Worm (Caenorhabditis elegans) whole organism, L4 larva: ENCODE measurements around the gene lelo-1.
A peak's percentile ranks its signal among the peaks of the same experiment; 100 is the strongest.

Experiments
- D1046.2 ChIP-seq: fragments of 200-800 bp; sonication (Bioruptor generic); IDR thresholded peaks from 2 replicates; pipeline ENCODE4 v1.3.6; 2022; ENCODE audit warnings: missing genetic modification characterization, missing compliant biosample characterization
- F10B5.3 ChIP-seq: sonication (generic microtip); optimal IDR thresholded peaks from 2 replicates; lab custom pipeline; 2016; ENCODE audit warnings: mild to moderate bottlenecking, missing genetic modification characterization, missing compliant biosample characterization
- F26F4.8 ChIP-seq: fragments of 200-800 bp; sonication (Bioruptor generic); conservative IDR thresholded peaks from 2 replicates; pipeline ENCODE4 v1.3.6; 2022; ENCODE audit warnings: missing genetic modification characterization, missing compliant biosample characterization
- F49E8.2 ChIP-seq: sonication (generic microtip); optimal IDR thresholded peaks from 2 replicates; lab custom pipeline; 2016; ENCODE audit warnings: missing compliant biosample characterization, mild to moderate bottlenecking, missing genetic modification characterization, borderline replicate concordance
- Y75B8A.6 ChIP-seq: fragments of 200-800 bp; sonication (Bioruptor generic); IDR thresholded peaks from 2 replicates; pipeline ENCODE4 v1.3.6; 2022; ENCODE audit warnings: missing genetic modification reagents, missing genetic modification characterization, missing compliant biosample characterization
- aha-1 ChIP-seq: fragments of 150-350 bp; peaks from one replicate; lab custom pipeline; 2014; ENCODE audit warnings: missing biosample characterization, missing genetic modification characterization
- aly-2 ChIP-seq: sonication (generic microtip); optimal IDR thresholded peaks from 2 replicates; lab custom pipeline; 2018; ENCODE audit warnings: missing biosample characterization, missing genetic modification characterization
- ceh-20 ChIP-seq: fragments of 200-800 bp; sonication (Bioruptor generic); IDR thresholded peaks from 2 replicates; pipeline ENCODE4 v1.3.6; 2022; ENCODE audit warnings: missing genetic modification reagents, missing genetic modification characterization, missing compliant biosample characterization
- ceh-44 ChIP-seq: fragments of 200-800 bp; sonication (Bioruptor generic); IDR thresholded peaks from 2 replicates; pipeline ENCODE4 v1.3.6; 2022; ENCODE audit warnings: missing genetic modification reagents, missing genetic modification characterization, missing compliant biosample characterization
- ceh-82 ChIP-seq: sonication (generic microtip); optimal IDR thresholded peaks from 2 replicates; lab custom pipeline; 2017; ENCODE audit warnings: missing biosample characterization, missing genetic modification characterization
- cey-2 ChIP-seq: sonication (generic microtip); optimal IDR thresholded peaks from 3 replicates; lab custom pipeline; 2017; ENCODE audit warnings: missing genetic modification characterization, mild to moderate bottlenecking, missing compliant biosample characterization, antibody characterized with exemption, borderline replicate concordance; ENCODE audit not compliant: insufficient read depth
- ctbp-1 ChIP-seq: fragments of 200-800 bp; sonication (Bioruptor generic); IDR thresholded peaks from 2 replicates; pipeline ENCODE4 v1.3.6; 2022; ENCODE audit warnings: missing genetic modification reagents, missing genetic modification characterization, missing compliant biosample characterization
- daf-12 ChIP-seq: fragments of 150-350 bp; optimal IDR thresholded peaks from 2 replicates; lab custom pipeline; 2014; ENCODE audit warnings: missing biosample characterization, missing genetic modification reagents, missing genetic modification characterization
- daf-19 ChIP-seq: fragments of 200-800 bp; sonication (Bioruptor generic); conservative IDR thresholded peaks from 2 replicates; pipeline ENCODE4 v1.3.6; 2022; ENCODE audit warnings: missing genetic modification characterization, missing compliant biosample characterization
- dmd-6 ChIP-seq: fragments of 200-800 bp; sonication (Bioruptor generic); IDR thresholded peaks from 2 replicates; pipeline ENCODE4 v1.3.6; 2022; ENCODE audit warnings: missing genetic modification reagents, missing genetic modification characterization, missing compliant biosample characterization
- dmd-8 ChIP-seq: fragments of 200-800 bp; sonication (Bioruptor generic); IDR thresholded peaks from 2 replicates; pipeline ENCODE4 v1.3.6; 2022; ENCODE audit warnings: missing genetic modification characterization, missing compliant biosample characterization
- egl-43 ChIP-seq: fragments of 200-800 bp; sonication (Bioruptor generic); IDR thresholded peaks from 2 replicates; pipeline ENCODE4 v1.3.6; 2022; ENCODE audit warnings: missing genetic modification reagents, missing genetic modification characterization, missing compliant biosample characterization
- hif-1 ChIP-seq, 2 experiments: sonication (generic microtip); optimal IDR thresholded peaks; 2 replicates each; lab custom pipeline; 2016 to 2017; ENCODE audit warnings: missing compliant biosample characterization in 2 of 2, missing genetic modification characterization in 2 of 2, missing genetic modification reagents in 2 of 2, missing genotype in 2 of 2, mild to moderate bottlenecking in 1 of 2
- hlh-30 ChIP-seq: sonication (generic microtip); optimal IDR thresholded peaks from 2 replicates; lab custom pipeline; 2017; ENCODE audit warnings: antibody characterized with exemption, mild to moderate bottlenecking, missing genetic modification characterization, missing compliant biosample characterization; ENCODE audit not compliant: insufficient read depth
- jun-1 ChIP-seq: fragments of 150-350 bp; optimal IDR thresholded peaks from 2 replicates; lab custom pipeline; 2014; ENCODE audit warnings: missing biosample characterization, missing genetic modification reagents, missing genetic modification characterization
- lim-7 ChIP-seq: fragments of 200-800 bp; sonication (Bioruptor generic); IDR thresholded peaks from 2 replicates; pipeline ENCODE4 v1.3.6; 2022; ENCODE audit warnings: missing genetic modification characterization, missing compliant biosample characterization
- lin-15B ChIP-seq: fragments of 150-350 bp; sonication (generic microtip); optimal IDR thresholded peaks from 3 replicates; lab custom pipeline; 2014; ENCODE audit warnings: missing biosample characterization, missing genetic modification characterization
- lin-38 ChIP-seq: fragments of 200-800 bp; sonication (Bioruptor generic); IDR thresholded peaks from 2 replicates; pipeline ENCODE4 v1.3.6; 2022; ENCODE audit warnings: missing genetic modification reagents, missing genetic modification characterization, missing compliant biosample characterization
- lin-39 ChIP-seq: fragments of 150-350 bp; optimal IDR thresholded peaks from 2 replicates; lab custom pipeline; 2014; ENCODE audit warnings: missing biosample characterization, missing genetic modification reagents, missing genetic modification characterization
- lir-3 ChIP-seq: sonication (generic microtip); optimal IDR thresholded peaks from 2 replicates; lab custom pipeline; 2016; ENCODE audit warnings: mild to moderate bottlenecking, missing genetic modification characterization, missing compliant biosample characterization
- lsy-2 ChIP-seq, 2 experiments: fragments of 150-350 bp in 1 of 2; sonication (generic microtip) in 1 of 2; optimal IDR thresholded peaks; 2 replicates each; lab custom pipeline; 2014 to 2017; ENCODE audit warnings: missing biosample characterization in 2 of 2, missing genetic modification characterization in 2 of 2
- madf-5 ChIP-seq, 2 experiments: fragments of 200-800 bp; sonication (Bioruptor generic); IDR thresholded peaks; 2 replicates each; pipeline ENCODE4 v1.3.6; 2022; ENCODE audit warnings: missing compliant biosample characterization in 2 of 2, missing genetic modification characterization in 2 of 2
- mdt-29 ChIP-seq: fragments of 200-800 bp; sonication (Bioruptor generic); IDR thresholded peaks from 2 replicates; pipeline ENCODE4 v1.3.6; 2022; ENCODE audit warnings: missing genetic modification reagents, missing genetic modification characterization, missing compliant biosample characterization
- mes-2 ChIP-seq: sonication (generic microtip); optimal IDR thresholded peaks from 2 replicates; lab custom pipeline; 2016; ENCODE audit warnings: missing genotype, mild to moderate bottlenecking, missing genetic modification characterization, missing compliant biosample characterization; ENCODE audit not compliant: poor library complexity, severe bottlenecking
- mxl-2 ChIP-seq: fragments of 200-800 bp; sonication (Bioruptor generic); conservative IDR thresholded peaks from 2 replicates; pipeline ENCODE4 v1.3.6; 2022; ENCODE audit warnings: missing genetic modification reagents, missing genetic modification characterization, missing compliant biosample characterization
- nhr-102 ChIP-seq: sonication (generic microtip); optimal IDR thresholded peaks from 2 replicates; lab custom pipeline; 2016; ENCODE audit warnings: mild to moderate bottlenecking, missing genetic modification characterization, moderate library complexity, missing compliant biosample characterization
- nhr-11 ChIP-seq: fragments of 150-350 bp; optimal IDR thresholded peaks from 2 replicates; lab custom pipeline; 2014; ENCODE audit warnings: missing biosample characterization, missing genetic modification characterization
- nhr-111 ChIP-seq: fragments of 200-800 bp; sonication (Bioruptor generic); optimal IDR thresholded peaks from 2 replicates; lab custom pipeline; 2018; ENCODE audit warnings: mild to moderate bottlenecking, missing genetic modification characterization, missing compliant biosample characterization
- nhr-237 ChIP-seq: sonication (generic microtip); optimal IDR thresholded peaks from 2 replicates; lab custom pipeline; 2017; ENCODE audit warnings: missing biosample characterization, missing genetic modification characterization
- nhr-28 ChIP-seq: fragments of 150-350 bp; optimal IDR thresholded peaks from 2 replicates; lab custom pipeline; 2014; ENCODE audit warnings: missing biosample characterization, missing genetic modification characterization
- nhr-41 ChIP-seq: fragments of 200-800 bp; sonication (Bioruptor generic); IDR thresholded peaks from 2 replicates; pipeline ENCODE4 v1.3.6; 2022; ENCODE audit warnings: missing genetic modification reagents, missing genetic modification characterization, missing compliant biosample characterization
- nhr-48 ChIP-seq: sonication (generic microtip); optimal IDR thresholded peaks from 2 replicates; lab custom pipeline; 2016; ENCODE audit warnings: mild to moderate bottlenecking, missing genetic modification characterization, missing compliant biosample characterization
- nhr-6 ChIP-seq: fragments of 150-350 bp; optimal IDR thresholded peaks from 2 replicates; lab custom pipeline; 2014; ENCODE audit warnings: missing biosample characterization, missing genetic modification characterization
- pha-4 ChIP-seq, 2 experiments: fragments of 150-350 bp in 1 of 2; fragments of 200-800 bp in 1 of 2; sonication (Bioruptor generic) in 1 of 2; IDR thresholded peaks in 1 of 2; optimal IDR thresholded peaks in 1 of 2; 2 replicates each; pipeline versions ENCODE4 v1.3.6 to Lab custom; 2014 to 2022; ENCODE audit warnings: missing genetic modification characterization in 2 of 2, missing genetic modification reagents in 2 of 2, missing biosample characterization in 1 of 2, missing compliant biosample characterization in 1 of 2
- rbr-2 ChIP-seq: sonication (generic microtip); optimal IDR thresholded peaks from 2 replicates; lab custom pipeline; 2016; ENCODE audit warnings: missing genotype, missing genetic modification characterization, missing compliant biosample characterization
- sdz-12 ChIP-seq: fragments of 200-800 bp; sonication (Bioruptor generic); optimal IDR thresholded peaks from 2 replicates; lab custom pipeline; 2018; ENCODE audit warnings: mild to moderate bottlenecking, missing genetic modification characterization, missing compliant biosample characterization
- set-16 ChIP-seq: fragments of 200-800 bp; sonication (Bioruptor generic); IDR thresholded peaks from 2 replicates; pipeline ENCODE4 v1.3.6; 2022; ENCODE audit warnings: missing genetic modification reagents, missing genetic modification characterization, missing compliant biosample characterization
- snpc-4 ChIP-seq: fragments of 150-350 bp; optimal IDR thresholded peaks from 2 replicates; lab custom pipeline; 2014; ENCODE audit warnings: missing biosample characterization, missing genetic modification characterization
- tag-97 ChIP-seq: fragments of 200-800 bp; sonication (Bioruptor generic); IDR thresholded peaks from 2 replicates; pipeline ENCODE4 v1.3.6; 2022; ENCODE audit warnings: missing genetic modification characterization, missing compliant biosample characterization
- unc-130 ChIP-seq: sonication (generic microtip); optimal IDR thresholded peaks from 2 replicates; lab custom pipeline; 2016; ENCODE audit warnings: missing genetic modification reagents, missing genetic modification characterization, missing compliant biosample characterization
- unc-62 ChIP-seq, 3 experiments: fragments of 150-350 bp in 1 of 3; sonication (generic microtip); optimal IDR thresholded peaks in 2 of 3; peaks in 1 of 3; 1 replicate in 1 of 3; 2 replicates in 2 of 3; lab custom pipeline; 2014 to 2017; ENCODE audit warnings: missing biosample characterization in 3 of 3, missing genetic modification characterization in 3 of 3, missing genetic modification reagents in 3 of 3, missing genotype in 1 of 3
- zag-1 ChIP-seq: fragments of 150-350 bp; optimal IDR thresholded peaks from 2 replicates; lab custom pipeline; 2014; ENCODE audit warnings: missing biosample characterization, missing genetic modification characterization
- zip-11 ChIP-seq: fragments of 200-800 bp; sonication (Bioruptor generic); IDR thresholded peaks from 2 replicates; pipeline ENCODE4 v1.3.6; 2022; ENCODE audit warnings: missing genetic modification characterization, missing compliant biosample characterization
- ztf-7 ChIP-seq: fragments of 150-350 bp; optimal IDR thresholded peaks from 2 replicates; lab custom pipeline; 2014; ENCODE audit warnings: missing biosample characterization, missing genetic modification characterization

The lelo-1 gene

DNA sequence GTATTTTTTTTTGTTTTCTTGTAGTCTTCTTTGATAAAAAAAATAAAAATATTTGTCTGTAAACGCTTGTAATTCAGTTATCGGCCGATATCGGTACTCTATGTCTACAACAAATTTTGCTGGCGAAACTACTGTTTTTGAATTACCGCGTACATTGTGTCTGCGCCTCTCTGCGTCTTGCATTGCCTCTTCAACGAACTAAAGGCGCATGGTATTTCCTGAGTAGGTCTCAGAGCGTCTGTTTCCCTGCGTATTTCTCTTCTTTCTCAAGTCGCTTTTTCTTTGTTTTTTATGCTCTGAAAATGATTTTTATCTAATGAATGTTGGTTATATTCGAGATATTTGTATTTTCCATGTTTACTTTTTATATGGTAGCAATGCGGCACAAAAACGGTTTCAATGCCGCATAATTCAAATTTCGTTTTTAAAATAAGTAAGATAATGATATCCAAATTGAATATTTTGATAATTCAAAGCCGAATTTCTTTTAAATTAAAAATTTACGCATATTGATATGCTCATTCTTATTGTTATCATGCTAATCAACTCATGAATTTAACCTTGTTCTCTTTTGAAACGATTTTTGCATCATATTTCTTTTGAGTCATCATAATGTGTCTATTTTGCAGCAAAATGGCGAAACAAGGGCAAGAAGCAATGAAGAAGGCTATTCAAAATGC, 4.8 kb downstream of the lelo-1 start, which contains the start of gene phb-2 (continued):
- TF ChIP-seq nhr-102 (peak; percentile 23), unc-62 (GFP tag; optimal IDR thresholded peaks at IDR 0.05 in 1 of 2; lab: Kevin White, UChicago) (no peak), unc-62 (tag; optimal IDR thresholded peaks at IDR 0.05; lab: Kevin White, UChicago) (no peak), aly-2 (tag; lab: Kevin White, UChicago) (no peak), dmd-6 (GFP tag; lab: Robert Waterston, UW) (peak; percentile 38), nhr-111 (no peak), unc-130 (GFP tag; lab: Kevin White, UChicago) (peak; percentile 55), zag-1 (no peak), mdt-29 (GFP tag; lab: Robert Waterston, UW) (no peak), hlh-30 (tag; lab: Kevin White, UChicago) (peak; percentile 81), ceh-44 (GFP tag; lab: Robert Waterston, UW) (no peak), F49E8.2 (no peak), F26F4.8 (GFP tag; lab: Robert Waterston, UW) (no peak), mxl-2 (GFP tag; lab: Robert Waterston, UW) (no peak), lsy-2 (tag; optimal IDR thresholded peaks at IDR 0.05; lab: Kevin White, UChicago) (peak; percentile 27 to 89), ctbp-1 (no peak), rbr-2 (tag; lab: Kevin White, UChicago) (peak; percentile 68), set-16 (GFP tag; lab: Robert Waterston, UW) (no peak), snpc-4 (tag; lab: Kevin White, UChicago) (no peak), madf-5 (GFP tag; IDR thresholded peaks at IDR 0.05; lab: Robert Waterston, UW) (no peak), nhr-6 (tag; lab: Kevin White, UChicago) (peak; percentile 79), jun-1 (no peak), daf-19 (GFP tag; lab: Robert Waterston, UW) (0 out of 2 replicates have a peak, but pooled peaks have one; percentile 18), Y75B8A.6 (no peak), mes-2 (tag; lab: Kevin White, UChicago) (peak; percentile 87), cey-2 (tag; lab: Kevin White, UChicago) (no peak), ceh-82 (tag; lab: Kevin White, UChicago) (no peak), lim-7 (no peak), tag-97 (no peak), lir-3 (no peak), lin-39 (no peak), F10B5.3 (tag; lab: Kevin White, UChicago) (no peak), ceh-20 (GFP tag; lab: Robert Waterston, UW) (no peak), aha-1 (tag; lab: Kevin White, UChicago) (peak; percentile 95), lin-15B (no peak), daf-12 (no peak), dmd-8 (GFP tag; lab: Robert Waterston, UW) (no peak), nhr-48 (tag; lab: Kevin White, UChicago) (no peak), zip-11 (GFP tag; lab: Robert Waterston, UW) (no peak), nhr-41 (no peak), sdz-12 (GFP tag; lab: Kevin White, UChicago) (no peak), nhr-11 (tag; lab: Kevin White, UChicago) (peak; percentile 41), nhr-237 (tag; lab: Kevin White, UChicago) (no peak), ztf-7 (tag; lab: Kevin White, UChicago) (no peak), egl-43 (no peak), D1046.2 (no peak), pha-4 (GFP tag; IDR thresholded peaks at IDR 0.05; lab: Robert Waterston, UW) (peak; percentile 48; the same call in 1 of the 2 replicates), pha-4 (tag; optimal IDR thresholded peaks at IDR 0.05; lab: Kevin White, UChicago) (peak; percentile 80), nhr-28 (tag; lab: Kevin White, UChicago) (peak; percentile 77), hif-1 (tag; optimal IDR thresholded peaks at IDR 0.05; lab: Kevin White, UChicago) (peak in 1 of 2 experiments; percentile 45), lin-38 (peak; percentile 73)
